Fruit fly (Drosophila melanogaster): ENCODE measurements around the gene CG12069.

dm6 chr3R:30721215-30721862 lies 26.0 kb upstream of the CG12069 start:
- TF ChIP-seq salr (GFP tag; optimal IDR thresholded peaks at IDR 0.05): no peak
- TF ChIP-seq Eip93F (GFP tag; optimal IDR thresholded peaks at IDR 0.05): no peak
- no peak for TF ChIP-seq CG11762 (GFP tag; optimal IDR thresholded peaks at IDR 0.05; ENCODE audit: insufficient read depth)
- TF ChIP-seq CG11294 (GFP tag; IDR thresholded peaks at IDR 0.05): no peak
- no peak for TF ChIP-seq Sox15 (GFP tag; optimal IDR thresholded peaks at IDR 0.05)
- TF ChIP-seq Blimp-1 (GFP tag; optimal IDR thresholded peaks at IDR 0.05): no peak
- no peak for TF ChIP-seq OdsH (GFP tag; optimal IDR thresholded peaks at IDR 0.05)
- no peak for TF ChIP-seq Smox (GFP tag; optimal IDR thresholded peaks at IDR 0.05)
